Worm (Caenorhabditis elegans) whole organism, L4/young adult: ENCODE data around the gene C18A3.10.

Source experiments
- W03F9.2 ChIP-seq: fragments of 150-350 bp; optimal IDR thresholded peaks from 2 replicates; lab custom pipeline; 2014; ENCODE audit warnings: missing biosample characterization, missing genetic modification characterization
- dao-5 ChIP-seq: sonication (generic microtip); optimal IDR thresholded peaks from 2 replicates; lab custom pipeline; 2016; ENCODE audit warnings: missing genotype, missing genetic modification characterization, moderate library complexity, missing compliant biosample characterization
- him-1 ChIP-seq: sonication (generic microtip); optimal IDR thresholded peaks from 2 replicates; lab custom pipeline; 2016; ENCODE audit warnings: missing genotype, missing genetic modification reagents, missing genetic modification characterization, missing compliant biosample characterization

DNA sequence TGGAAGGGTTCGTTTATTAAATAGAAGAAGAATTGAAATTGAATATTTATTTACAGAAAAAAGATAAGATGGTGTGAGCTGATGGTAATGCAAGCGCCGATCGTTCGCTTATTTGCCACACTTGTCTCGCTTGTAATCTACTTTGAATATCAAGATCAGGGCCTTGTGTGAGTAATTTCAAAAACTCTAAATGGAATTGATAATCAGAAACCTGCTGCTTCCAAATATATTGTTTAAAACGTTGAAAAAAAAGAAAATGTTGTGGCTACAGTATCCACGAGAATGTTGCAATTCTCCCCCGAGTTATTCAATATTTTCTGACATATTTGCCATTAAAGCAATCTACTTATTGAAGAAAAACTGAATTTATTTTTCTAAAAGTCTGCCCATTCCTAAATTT, 4.8 kb downstream of the C18A3.10 start:
- TF ChIP-seq him-1 (tag; lab: Kevin White, UChicago) (no peak), dao-5 (tag; lab: Kevin White, UChicago) (no peak), W03F9.2 (no peak)
